Worm (Caenorhabditis elegans): ENCODE measurements around the gene F56F10.1.

Gene F56F10.1

ce11 chrX:857658-858057 is 14.7 kb upstream of the F56F10.1 start:
- TF ChIP-seq dao-5 (tag; optimal IDR thresholded peaks at IDR 0.05) (no peak), him-1 (tag; optimal IDR thresholded peaks at IDR 0.05) (no peak), W03F9.2 (tag; optimal IDR thresholded peaks at IDR 0.05) (no peak)

- TF ChIP-seq W03F9.2 (tag; optimal IDR thresholded peaks at IDR 0.05) (no peak), him-1 (tag; optimal IDR thresholded peaks at IDR 0.05) (no peak), dao-5 (tag; optimal IDR thresholded peaks at IDR 0.05) (no peak)
These were observed 13.0 kb upstream of the F56F10.1 start, which contains the start of gene F56F10.2 for ce11 chrX:859401-859800. Gene F56F10.2, plus strand, starts transcription at chrX:859615.

ce11 chrX:861378-861777 is 11.0 kb upstream of the F56F10.1 start:
- TF ChIP-seq W03F9.2 (tag; optimal IDR thresholded peaks at IDR 0.05) (no peak), dao-5 (tag; optimal IDR thresholded peaks at IDR 0.05) (no peak), him-1 (tag; optimal IDR thresholded peaks at IDR 0.05) (no peak)

ce11 chrX:863478-863877 is 8.9 kb upstream of the F56F10.1 start, which contains the start of gene cdo-1:
Gene cdo-1, minus strand, starts transcription at chrX:863578.
- TF ChIP-seq him-1 (tag; optimal IDR thresholded peaks at IDR 0.05): no peak
- TF ChIP-seq W03F9.2 (tag; optimal IDR thresholded peaks at IDR 0.05): no peak
- no peak for TF ChIP-seq dao-5 (tag; optimal IDR thresholded peaks at IDR 0.05)

- TF ChIP-seq him-1 (tag; optimal IDR thresholded peaks at IDR 0.05): no peak
- no peak for TF ChIP-seq dao-5 (tag; optimal IDR thresholded peaks at IDR 0.05)
- no peak for TF ChIP-seq W03F9.2 (tag; optimal IDR thresholded peaks at IDR 0.05)
These were observed 8.1 kb upstream of the F56F10.1 start for ce11 chrX:864293-864731.

ce11 chrX:865214-865613 is 7.2 kb upstream of the F56F10.1 start:
- TF ChIP-seq W03F9.2 (tag; optimal IDR thresholded peaks at IDR 0.05) (no peak), him-1 (tag; optimal IDR thresholded peaks at IDR 0.05) (no peak), dao-5 (tag; optimal IDR thresholded peaks at IDR 0.05) (no peak)

ce11 chrX:871020-871419 is 1.4 kb upstream of the F56F10.1 start, which contains the start of gene lgl-1:
Gene lgl-1, minus strand, starts transcription at chrX:871089.
- TF ChIP-seq W03F9.2 (tag; optimal IDR thresholded peaks at IDR 0.05) (no peak), dao-5 (tag; optimal IDR thresholded peaks at IDR 0.05) (no peak), him-1 (tag; optimal IDR thresholded peaks at IDR 0.05) (no peak)

ce11 chrX:873634-874033 is 1.2 kb downstream of the F56F10.1 start:
- TF ChIP-seq dao-5 (tag; optimal IDR thresholded peaks at IDR 0.05): no peak

ce11 chrX:876935-877334 is 4.5 kb downstream of the F56F10.1 start, which contains the start of gene ZC13.1:
Gene ZC13.1, plus strand, starts transcription at chrX:877239.
- TF ChIP-seq W03F9.2 (tag; optimal IDR thresholded peaks at IDR 0.05): no peak
- no peak for TF ChIP-seq him-1 (tag; optimal IDR thresholded peaks at IDR 0.05)
- TF ChIP-seq dao-5 (tag; optimal IDR thresholded peaks at IDR 0.05): no peak

ce11 chrX:880367-880766 is 8.0 kb downstream of the F56F10.1 start, which contains the start of gene ZC13.2:
Gene ZC13.2, plus strand, starts transcription at chrX:880667.
- TF ChIP-seq W03F9.2 (tag; optimal IDR thresholded peaks at IDR 0.05) (no peak), dao-5 (tag; optimal IDR thresholded peaks at IDR 0.05) (no peak), him-1 (tag; optimal IDR thresholded peaks at IDR 0.05) (no peak)

- TF ChIP-seq him-1 (tag; optimal IDR thresholded peaks at IDR 0.05) (no peak), dao-5 (tag; optimal IDR thresholded peaks at IDR 0.05) (no peak), W03F9.2 (tag; optimal IDR thresholded peaks at IDR 0.05) (no peak)
These were observed 15.9 kb downstream of the F56F10.1 start, which contains the start of gene mam-1 for ce11 chrX:888294-888693. Gene mam-1, minus strand, starts transcription at chrX:888394.

ce11 chrX:897948-898347 is 25.5 kb downstream of the F56F10.1 start, which contains the start of gene mab-7:
Gene mab-7, minus strand, starts transcription at chrX:898048.
- TF ChIP-seq W03F9.2 (tag; optimal IDR thresholded peaks at IDR 0.05) (no peak), dao-5 (tag; optimal IDR thresholded peaks at IDR 0.05) (no peak), him-1 (tag; optimal IDR thresholded peaks at IDR 0.05) (no peak)

ce11 chrX:902512-902911 is 30.1 kb downstream of the F56F10.1 start, which contains the start of gene ZC13.10:
Gene ZC13.10, minus strand, starts transcription at chrX:902612.
- TF ChIP-seq dao-5 (tag; optimal IDR thresholded peaks at IDR 0.05) (no peak), W03F9.2 (tag; optimal IDR thresholded peaks at IDR 0.05) (no peak), him-1 (tag; optimal IDR thresholded peaks at IDR 0.05) (no peak)

ce11 chrX:910337-910736 is 37.9 kb downstream of the F56F10.1 start:
- peak; percentile 13 for TF ChIP-seq him-1 (tag; optimal IDR thresholded peaks at IDR 0.05)
- TF ChIP-seq dao-5 (tag; optimal IDR thresholded peaks at IDR 0.05): no peak

ce11 chrX:912564-912963 is 40.2 kb downstream of the F56F10.1 start:
- TF ChIP-seq dao-5 (tag; optimal IDR thresholded peaks at IDR 0.05) (no peak), him-1 (tag; optimal IDR thresholded peaks at IDR 0.05) (no peak), W03F9.2 (tag; optimal IDR thresholded peaks at IDR 0.05) (no peak)
